Worm (Caenorhabditis elegans) whole organism, late embryonic: Measurements from ENCODE around the gene F46G11.2.

ENCODE experiments used
- ets-4 ChIP-seq: sonication (generic microtip); optimal IDR thresholded peaks from 2 replicates; lab custom pipeline; 2016; ENCODE audit warnings: missing genetic modification characterization, missing compliant biosample characterization
- fax-1 ChIP-seq: sonication (generic microtip); optimal IDR thresholded peaks from 2 replicates; lab custom pipeline; 2016; ENCODE audit warnings: missing genotype, missing genetic modification characterization, missing compliant biosample characterization
- fkh-10 ChIP-seq: fragments of 150-350 bp; optimal IDR thresholded peaks from 2 replicates; lab custom pipeline; 2014; ENCODE audit warnings: missing biosample characterization, missing genetic modification reagents, missing genetic modification characterization
- hlh-13 ChIP-seq: fragments of 200-800 bp; sonication (Bioruptor generic); optimal IDR thresholded peaks from 2 replicates; lab custom pipeline; 2018; ENCODE audit warnings: mild to moderate bottlenecking, missing genetic modification characterization, missing compliant biosample characterization
- pag-3 ChIP-seq: sonication (generic microtip); optimal IDR thresholded peaks from 2 replicates; lab custom pipeline; 2016; ENCODE audit warnings: missing compliant biosample characterization, missing genetic modification characterization, borderline replicate concordance
- pha-4 ChIP-seq: fragments of 150-350 bp; optimal IDR thresholded peaks from 2 replicates; lab custom pipeline; 2018; ENCODE audit warnings: missing biosample characterization, missing genetic modification reagents, missing genetic modification characterization
- pqm-1 ChIP-seq: sonication (generic microtip); optimal IDR thresholded peaks from 2 replicates; lab custom pipeline; 2016; ENCODE audit warnings: missing genetic modification characterization, missing compliant biosample characterization
- unc-55 ChIP-seq: sonication (generic microtip); optimal IDR thresholded peaks from 2 replicates; lab custom pipeline; 2017; ENCODE audit warnings: missing biosample characterization, missing genetic modification reagents, missing genetic modification characterization

DNA sequence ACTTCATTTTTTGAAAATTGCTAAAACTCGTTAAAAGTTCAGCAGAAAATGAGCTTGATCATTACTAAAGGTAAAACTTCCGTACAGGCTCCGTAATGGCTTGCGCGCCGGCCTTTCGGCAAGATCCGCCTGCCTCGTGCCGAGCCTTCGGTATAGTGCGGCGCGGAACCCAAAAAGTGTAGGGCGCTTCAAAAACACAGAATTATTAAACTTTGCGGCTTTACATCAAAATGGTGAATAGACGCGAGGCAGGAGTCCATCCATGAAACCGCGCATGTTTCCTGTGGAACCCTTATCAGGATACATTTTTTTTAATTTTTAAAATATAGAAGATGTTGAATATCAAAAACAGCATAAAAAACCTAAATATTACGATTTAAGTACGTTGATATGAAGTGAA, 34.8 kb upstream of the F46G11.2 start:
- TF ChIP-seq hlh-13 (GFP tag; lab: Kevin White, UChicago) (no peak), pqm-1 (tag; lab: Kevin White, UChicago) (no peak), pag-3 (tag; lab: Kevin White, UChicago) (no peak), fkh-10 (GFP tag; lab: Kevin White, UChicago) (no peak), fax-1 (tag; lab: Kevin White, UChicago) (no peak), ets-4 (tag; lab: Kevin White, UChicago) (no peak), unc-55 (GFP tag; lab: Kevin White, UChicago) (no peak), pha-4 (tag; lab: Kevin White, UChicago) (no peak)
